Fruit fly (Drosophila melanogaster) whole organism, embryonic: ENCODE results near the gene CG14440.

Experiments
- Atf3 ChIP-seq: fragments of 200-800 bp; sonication (Bioruptor generic); optimal IDR thresholded peaks from 3 replicates; lab custom pipeline; 2016; ENCODE audit warnings: missing biosample characterization, missing genetic modification characterization
- Blimp-1 ChIP-seq: fragments of 200-800 bp; sonication (Bioruptor generic); optimal IDR thresholded peaks from 3 replicates; lab custom pipeline; 2018; ENCODE audit warnings: missing biosample characterization, missing genetic modification characterization, mild to moderate bottlenecking, moderate library complexity, missing genetic modification reagents
- BtbVII ChIP-seq: fragments of 200-800 bp; sonication (Bioruptor generic); optimal IDR thresholded peaks from 3 replicates; lab custom pipeline; 2017; ENCODE audit warnings: missing biosample characterization, mild to moderate bottlenecking, missing genetic modification characterization
- CG10274 ChIP-seq: fragments of 200-800 bp; sonication (Bioruptor generic); optimal IDR thresholded peaks from 3 replicates; lab custom pipeline; 2017; ENCODE audit warnings: missing biosample characterization, mild to moderate bottlenecking, missing genetic modification characterization
- CG11093 ChIP-seq: fragments of 200-800 bp; sonication (Bioruptor generic); IDR thresholded peaks from 3 replicates; pipeline ENCODE4 v1.3.6; 2022; ENCODE audit warnings: missing biosample characterization, missing genetic modification characterization
- CG11247 ChIP-seq: fragments of 200-800 bp; sonication (Bioruptor generic); IDR thresholded peaks from 2 replicates; pipeline ENCODE4 v1.3.6; 2022; ENCODE audit warnings: missing biosample characterization, missing genetic modification characterization
- CG13424 ChIP-seq: fragments of 200-800 bp; sonication (Bioruptor generic); optimal IDR thresholded peaks from 2 replicates; lab custom pipeline; 2019; ENCODE audit warnings: missing biosample characterization, mild to moderate bottlenecking, missing genetic modification characterization, moderate library complexity
- CG14860 ChIP-seq: fragments of 200-800 bp; sonication (Bioruptor generic); IDR thresholded peaks from 3 replicates; pipeline ENCODE4 v1.3.6; 2022; ENCODE audit warnings: missing biosample characterization, missing genetic modification characterization; ENCODE audit not compliant: partially characterized antibody
- CG15011 ChIP-seq: fragments of 200-800 bp; sonication (Bioruptor generic); optimal IDR thresholded peaks from 3 replicates; lab custom pipeline; 2018; ENCODE audit warnings: missing biosample characterization, mild to moderate bottlenecking, missing genetic modification characterization
- CG18764 ChIP-seq: fragments of 200-800 bp; sonication (Bioruptor generic); optimal IDR thresholded peaks from 3 replicates; lab custom pipeline; 2016; ENCODE audit warnings: missing biosample characterization, missing genetic modification characterization
- CG2116 ChIP-seq: fragments of 200-800 bp; sonication (Bioruptor generic); optimal IDR thresholded peaks from 3 replicates; lab custom pipeline; 2018; ENCODE audit warnings: missing biosample characterization, mild to moderate bottlenecking, missing genetic modification characterization
- CG2202 ChIP-seq: fragments of 200-800 bp; sonication (Bioruptor generic); optimal IDR thresholded peaks from 2 replicates; lab custom pipeline; 2018; ENCODE audit warnings: missing biosample characterization, mild to moderate bottlenecking, missing genetic modification characterization
- CG32532 ChIP-seq: fragments of 200-800 bp; sonication (Bioruptor generic); IDR thresholded peaks from 2 replicates; pipeline ENCODE4 v1.3.6; 2022; ENCODE audit warnings: missing biosample characterization, missing genetic modification characterization
- CG3726 ChIP-seq: fragments of 200-800 bp; sonication (Bioruptor generic); IDR thresholded peaks from 3 replicates; pipeline ENCODE4, ENCODE4 v1.3.6; 2022; ENCODE audit warnings: missing biosample characterization, missing genetic modification characterization
- CG42726 ChIP-seq: fragments of 200-800 bp; sonication (Bioruptor generic); IDR thresholded peaks from 2 replicates; pipeline ENCODE4 v1.3.6; 2022; ENCODE audit warnings: missing biosample characterization, missing genetic modification characterization; ENCODE audit not compliant: partially characterized antibody
- CG6683 ChIP-seq: fragments of 200-800 bp; sonication (Bioruptor generic); optimal IDR thresholded peaks from 2 replicates; lab custom pipeline; 2017; ENCODE audit warnings: missing biosample characterization, mild to moderate bottlenecking, missing genetic modification characterization, missing genetic modification reagents
- CG8290 ChIP-seq, 3 experiments: fragments of 200-800 bp; sonication (Bioruptor generic); optimal IDR thresholded peaks; 2 replicates each; lab custom pipeline; 2016 to 2019; ENCODE audit warnings: missing biosample characterization in 3 of 3, missing genetic modification characterization in 3 of 3, mild to moderate bottlenecking in 2 of 3, moderate library complexity in 1 of 3
- CoRest ChIP-seq: fragments of 200-800 bp; sonication (Bioruptor generic); optimal IDR thresholded peaks from 3 replicates; lab custom pipeline; 2018; ENCODE audit warnings: missing biosample characterization, mild to moderate bottlenecking, missing genetic modification characterization, moderate library complexity
- Dbx ChIP-seq: fragments of 200-800 bp; sonication (Bioruptor generic); IDR thresholded peaks from 3 replicates; pipeline ENCODE4 v1.3.6; 2022; ENCODE audit warnings: missing biosample characterization, missing genetic modification characterization
- Dip2 ChIP-seq: fragments of 200-800 bp; sonication (Bioruptor generic); IDR thresholded peaks from 2 replicates; pipeline ENCODE4 v1.3.6; 2022; ENCODE audit warnings: missing biosample characterization, missing genetic modification characterization
- Dp ChIP-seq: fragments of 200-800 bp; sonication (Bioruptor generic); optimal IDR thresholded peaks from 2 replicates; lab custom pipeline; 2018; ENCODE audit warnings: missing biosample characterization, mild to moderate bottlenecking, missing genetic modification characterization, moderate library complexity
- Drgx ChIP-seq: fragments of 200-800 bp; sonication (Bioruptor generic); IDR thresholded peaks from 2 replicates; pipeline ENCODE4 v1.3.6; 2022; ENCODE audit warnings: missing biosample characterization, missing genetic modification characterization
- HmgZ ChIP-seq: fragments of 200-800 bp; sonication (Bioruptor generic); optimal IDR thresholded peaks from 2 replicates; lab custom pipeline; 2018; ENCODE audit warnings: missing biosample characterization, mild to moderate bottlenecking, missing genetic modification characterization
- Hr3 ChIP-seq: fragments of 200-800 bp; sonication (Bioruptor generic); optimal IDR thresholded peaks from 3 replicates; lab custom pipeline; 2016; ENCODE audit warnings: missing biosample characterization, missing genetic modification characterization
- PHDP ChIP-seq: fragments of 200-800 bp; sonication (Bioruptor generic); optimal IDR thresholded peaks from 3 replicates; lab custom pipeline; 2018; ENCODE audit warnings: missing biosample characterization, mild to moderate bottlenecking, missing genetic modification characterization, moderate library complexity
- Rfx ChIP-seq: fragments of 200-800 bp; sonication (Bioruptor generic); IDR thresholded peaks from 2 replicates; pipeline ENCODE4 v1.3.6; 2022; ENCODE audit warnings: missing biosample characterization, missing genetic modification characterization
- Usf ChIP-seq: fragments of 200-800 bp; sonication (Bioruptor generic); optimal IDR thresholded peaks from 2 replicates; lab custom pipeline; 2017; ENCODE audit warnings: missing genotype, missing biosample characterization, missing genetic modification characterization
- Vsx1 ChIP-seq: fragments of 200-800 bp; sonication (Bioruptor generic); optimal IDR thresholded peaks from 2 replicates; lab custom pipeline; 2017; ENCODE audit warnings: missing biosample characterization, mild to moderate bottlenecking, missing genetic modification characterization, missing genetic modification reagents
- Xbp1 ChIP-seq: fragments of 200-800 bp; sonication (Bioruptor generic); optimal IDR thresholded peaks from 3 replicates; lab custom pipeline; 2016; ENCODE audit warnings: missing biosample characterization, mild to moderate bottlenecking, missing genetic modification characterization
- ab ChIP-seq: fragments of 200-800 bp; sonication (Bioruptor generic); optimal IDR thresholded peaks from 2 replicates; lab custom pipeline; 2016; ENCODE audit warnings: missing biosample characterization, missing genetic modification characterization
- btn ChIP-seq: fragments of 200-800 bp; sonication (Bioruptor generic); optimal IDR thresholded peaks from 2 replicates; lab custom pipeline; 2016; ENCODE audit warnings: missing biosample characterization, missing genetic modification characterization
- chn ChIP-seq: fragments of 200-800 bp; sonication (Bioruptor generic); optimal IDR thresholded peaks from 2 replicates; lab custom pipeline; 2016; ENCODE audit warnings: missing biosample characterization, missing genetic modification characterization
- dan ChIP-seq: fragments of 200-800 bp; sonication (Bioruptor generic); IDR thresholded peaks from 2 replicates; pipeline ENCODE4 v1.3.6; 2022; ENCODE audit warnings: missing biosample characterization, missing genetic modification characterization
- danr ChIP-seq: fragments of 200-800 bp; sonication (Bioruptor generic); IDR thresholded peaks from 2 replicates; pipeline ENCODE4 v1.3.6; 2022; ENCODE audit warnings: missing biosample characterization, missing genetic modification characterization
- en ChIP-seq: fragments of 200-800 bp; sonication (Bioruptor generic); optimal IDR thresholded peaks from 2 replicates; lab custom pipeline; 2016; ENCODE audit warnings: missing biosample characterization, missing genetic modification characterization
- gt ChIP-seq: fragments of 200-800 bp; sonication (Bioruptor generic); IDR thresholded peaks from 2 replicates; pipeline ENCODE4 v1.3.6; 2022; ENCODE audit warnings: missing biosample characterization, missing genetic modification characterization
- h ChIP-seq: fragments of >200 bp; optimal IDR thresholded peaks from 2 replicates; lab custom pipeline; 2017
- kah ChIP-seq: fragments of 200-800 bp; sonication (Bioruptor generic); optimal IDR thresholded peaks from 2 replicates; lab custom pipeline; 2018; ENCODE audit warnings: missing biosample characterization, mild to moderate bottlenecking, missing genetic modification characterization
- mirr ChIP-seq: fragments of 200-800 bp; sonication (Bioruptor generic); optimal IDR thresholded peaks from 3 replicates; lab custom pipeline; 2018; ENCODE audit warnings: missing biosample characterization, mild to moderate bottlenecking, missing genetic modification characterization
- nmo ChIP-seq: fragments of 200-800 bp; sonication (Bioruptor generic); optimal IDR thresholded peaks from 2 replicates; lab custom pipeline; 2018; ENCODE audit warnings: missing biosample characterization, mild to moderate bottlenecking, missing genetic modification characterization, moderate library complexity
- nom ChIP-seq: fragments of 200-800 bp; sonication (Bioruptor generic); optimal IDR thresholded peaks from 2 replicates; lab custom pipeline; 2017; ENCODE audit warnings: missing biosample characterization, missing genetic modification characterization, mild to moderate bottlenecking, moderate library complexity, missing genetic modification reagents
- pros ChIP-seq: fragments of 200-800 bp; sonication (Bioruptor generic); optimal IDR thresholded peaks from 3 replicates; lab custom pipeline; 2019; ENCODE audit warnings: missing biosample characterization, mild to moderate bottlenecking, missing genetic modification characterization, moderate library complexity
- salm ChIP-seq: fragments of 200-800 bp; sonication (Bioruptor generic); optimal IDR thresholded peaks from 2 replicates; lab custom pipeline; 2018; ENCODE audit warnings: missing biosample characterization, mild to moderate bottlenecking, missing genetic modification characterization
- tio ChIP-seq: fragments of 200-800 bp; sonication (Bioruptor generic); optimal IDR thresholded peaks from 2 replicates; lab custom pipeline; 2017; ENCODE audit warnings: missing biosample characterization, missing genetic modification characterization, inconsistent platforms
- unpg ChIP-seq: fragments of 200-800 bp; sonication (Bioruptor generic); optimal IDR thresholded peaks from 3 replicates; lab custom pipeline; 2018; ENCODE audit warnings: missing biosample characterization, mild to moderate bottlenecking, missing genetic modification characterization, moderate library complexity
- zfh1 ChIP-seq: fragments of 200-800 bp; sonication (Bioruptor generic); IDR thresholded peaks from 3 replicates; pipeline ENCODE4 v1.3.6; 2022; ENCODE audit warnings: missing biosample characterization, missing genetic modification characterization

Gene CG14440

DNA sequence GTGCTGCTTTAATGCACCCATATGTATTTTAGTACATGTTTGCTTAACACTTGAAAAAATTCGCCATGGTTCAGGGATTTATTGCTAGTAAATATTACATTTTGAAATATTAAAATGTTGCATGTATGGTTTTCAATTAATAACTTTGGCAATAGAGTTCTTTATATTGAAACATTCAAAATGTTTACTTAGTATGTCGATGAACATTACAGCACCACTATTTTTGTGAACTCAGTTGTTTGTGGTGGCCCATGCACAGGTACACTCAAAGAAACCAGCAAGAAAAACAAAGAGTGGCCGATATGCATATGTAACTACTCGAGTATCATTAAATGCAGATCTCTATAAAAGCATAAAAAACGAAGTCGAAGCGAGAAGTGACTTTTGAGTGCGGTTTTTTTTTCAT is 3.7 kb upstream of the CG14440 start (continued):
- peak; percentile 1 for TF ChIP-seq en (GFP tag; lab: Kevin White, UChicago)
- peak; percentile 39; the same call in 1 of the 2 replicates for TF ChIP-seq CG32532 (GFP tag; lab: Robert Waterston, UW)
- peak; percentile 64 for TF ChIP-seq PHDP (tag; lab: Kevin White, UChicago)
- peak; percentile 34 for TF ChIP-seq CG2116 (GFP tag; lab: Kevin White, UChicago)
- TF ChIP-seq ab (GFP tag; lab: Kevin White, UChicago) = no peak
- peak; percentile 60; the same call in 1 of the 3 replicates for TF ChIP-seq CG11093 (GFP tag; lab: Robert Waterston, UW)
- TF ChIP-seq Dp (GFP tag; lab: Kevin White, UChicago) = no peak
- TF ChIP-seq btn = peak; percentile 22
- peak; percentile 28 for TF ChIP-seq BtbVII (GFP tag; lab: Kevin White, UChicago)
- no peak for TF ChIP-seq mirr (GFP tag; lab: Kevin White, UChicago)
- peak; percentile 67 for TF ChIP-seq Xbp1 (GFP tag; lab: Kevin White, UChicago)
- TF ChIP-seq CG6683 (GFP tag; lab: Kevin White, UChicago) = no peak
- peak; percentile 88 for TF ChIP-seq Drgx (GFP tag; lab: Robert Waterston, UW)
- TF ChIP-seq CG13424 (tag; lab: Kevin White, UChicago) = peak; percentile 73
- no peak for TF ChIP-seq Vsx1 (GFP tag; lab: Kevin White, UChicago)
- peak; percentile 36 for TF ChIP-seq CG15011 (GFP tag; lab: Kevin White, UChicago)
- TF ChIP-seq pros (GFP tag; lab: Kevin White, UChicago) = no peak
- peak; percentile 72 for TF ChIP-seq unpg (GFP tag; lab: Kevin White, UChicago)
- peak; percentile 45 for TF ChIP-seq CG2202 (tag; lab: Kevin White, UChicago)
- TF ChIP-seq HmgZ (tag; lab: Kevin White, UChicago) = no peak
- TF ChIP-seq CoRest (tag; lab: Kevin White, UChicago) = peak; percentile 79
- peak; percentile 23 for TF ChIP-seq CG18764 (GFP tag; lab: Kevin White, UChicago)
- TF ChIP-seq nmo (GFP tag; lab: Kevin White, UChicago) = peak; percentile 85
- no peak for TF ChIP-seq Dip2 (GFP tag; lab: Robert Waterston, UW)
- peak; percentile 19; the same call in 1 of the 2 replicates for TF ChIP-seq gt (GFP tag; lab: Robert Waterston, UW)
- peak; percentile 41 for TF ChIP-seq salm (tag; lab: Kevin White, UChicago)
- peak; percentile 58 for TF ChIP-seq tio (GFP tag; lab: Kevin White, UChicago)
- no peak for TF ChIP-seq Usf
- no peak for TF ChIP-seq Dbx (GFP tag; lab: Robert Waterston, UW)
- TF ChIP-seq zfh1 (GFP tag; lab: Robert Waterston, UW) = peak; percentile 66; the same call in 2 of the 3 replicates
- TF ChIP-seq kah (GFP tag; lab: Kevin White, UChicago) = peak; percentile 52
- TF ChIP-seq Hr3 (GFP tag; lab: Kevin White, UChicago) = peak; percentile 32
- TF ChIP-seq CG14860 (GFP tag; lab: Robert Waterston, UW) = no peak
- peak; percentile 40 for TF ChIP-seq CG8290 (GFP tag; optimal IDR thresholded peaks at IDR 0.05; lab: Kevin White, UChicago)
- TF ChIP-seq CG8290 (tag; optimal IDR thresholded peaks at IDR 0.05; lab: Kevin White, UChicago) = no peak
- TF ChIP-seq CG3726 (GFP tag; lab: Robert Waterston, UW) = 0 out of 3 replicates have a peak, but pooled peaks have one; percentile 61
- no peak for TF ChIP-seq h (lab: Kevin White, UChicago)
- TF ChIP-seq Blimp-1 (GFP tag; lab: Kevin White, UChicago) = peak; percentile 76
- TF ChIP-seq dan (GFP tag; lab: Robert Waterston, UW) = 0 out of 2 replicates have a peak, but pooled peaks have one; percentile 50
- TF ChIP-seq nom (GFP tag; lab: Kevin White, UChicago) = peak; percentile 41
- peak; percentile 56 for TF ChIP-seq chn (GFP tag; lab: Kevin White, UChicago)
- peak; percentile 29; the same call in 1 of the 2 replicates for TF ChIP-seq Rfx
- no peak for TF ChIP-seq CG42726 (GFP tag; lab: Robert Waterston, UW)
- TF ChIP-seq Atf3 (GFP tag; lab: Kevin White, UChicago) = no peak
- TF ChIP-seq danr = peak; percentile 18; the same call in 1 of the 2 replicates
- TF ChIP-seq CG10274 (GFP tag; lab: Kevin White, UChicago) = no peak
- no peak for TF ChIP-seq CG11247 (GFP tag; lab: Robert Waterston, UW)
